Fruit fly (Drosophila melanogaster) whole organism: ENCODE results near the gene CG7632.

ENCODE experiments used
- CG8478 ChIP-seq: fragments of >200 bp; optimal IDR thresholded peaks from 2 replicates; lab custom pipeline; 2018; ENCODE audit warnings: inconsistent platforms
- Dll ChIP-seq: fragments of >200 bp; optimal IDR thresholded peaks from 2 replicates; lab custom pipeline; 2017
- EcR ChIP-seq, 2 experiments: fragments of >200 bp; optimal IDR thresholded peaks; 2 replicates each; lab custom pipeline; 2017; ENCODE audit warnings: missing biosample characterization in 2 of 2, missing genetic modification characterization in 2 of 2, missing genetic modification reagents in 2 of 2
- psq ChIP-seq: fragments of >200 bp; optimal IDR thresholded peaks from 2 replicates; lab custom pipeline; 2017
- usp ChIP-seq: fragments of >200 bp; optimal IDR thresholded peaks from 2 replicates; lab custom pipeline; 2017; ENCODE audit warnings: missing biosample characterization, missing genetic modification characterization, mixed read lengths

dm6 chr3L:21324724-21325123 lies 20.2 kb downstream of the CG7632 start:
- TF ChIP-seq usp (GFP tag; lab: Kevin White, UChicago), result no peak
- TF ChIP-seq psq, result no peak
- no peak for TF ChIP-seq EcR (GFP tag; optimal IDR thresholded peaks at IDR 0.05; lab: Kevin White, UChicago)
- no peak for TF ChIP-seq CG8478 (lab: Kevin White, UChicago)
- TF ChIP-seq Dll (lab: Kevin White, UChicago), result no peak
